Worm (Caenorhabditis elegans): ENCODE results near the gene T14G12.12.

T14G12.12 gene

ce11 chrX:3733732-3734131 is 24.6 kb downstream of the T14G12.12 start, which contains the start of gene tag-18:
TSS of gene tag-18 (minus strand) at chrX:3734036.
- TF ChIP-seq flh-1 (GFP tag; optimal IDR thresholded peaks at IDR 0.05) (no peak), nhr-2 (tag; optimal IDR thresholded peaks at IDR 0.05) (peak; percentile 82), ceh-39 (tag; optimal IDR thresholded peaks at IDR 0.05) (no peak), zip-8 (tag; optimal IDR thresholded peaks at IDR 0.05) (peak; percentile 86), tbx-8 (GFP tag; optimal IDR thresholded peaks at IDR 0.05) (no peak), nhr-237 (tag; optimal IDR thresholded peaks at IDR 0.05) (no peak), unc-120 (tag; optimal IDR thresholded peaks at IDR 0.05; ENCODE audit: poor library complexity, severe bottlenecking) (no peak), lsy-2 (tag; optimal IDR thresholded peaks at IDR 0.05) (no peak), elt-1 (tag; optimal IDR thresholded peaks at IDR 0.05; ENCODE audit: borderline replicate concordance, insufficient read depth) (no peak), blmp-1 (tag; optimal IDR thresholded peaks at IDR 0.05) (no peak)

- TF ChIP-seq hlh-1 (tag; optimal IDR thresholded peaks at IDR 0.05) (peak; percentile 73), ztf-11 (tag; optimal IDR thresholded peaks at IDR 0.05) (no peak), unc-39 (tag; optimal IDR thresholded peaks at IDR 0.05) (no peak)
Observed at ce11 chrX:3733321-3733720, 25.0 kb downstream of the T14G12.12 start.

- TF ChIP-seq zip-8 (tag; optimal IDR thresholded peaks at IDR 0.05) (no peak), ceh-83 (GFP tag; optimal IDR thresholded peaks at IDR 0.05) (no peak)
Observed at ce11 chrX:3728970-3729369, 29.3 kb downstream of the T14G12.12 start, which contains the start of gene aex-4. TSS of gene aex-4 (plus strand) at chrX:3729281.

- TF ChIP-seq bed-3 (GFP tag; optimal IDR thresholded peaks at IDR 0.05): no peak
- TF ChIP-seq nhr-2 (tag; optimal IDR thresholded peaks at IDR 0.05): no peak
- no peak for TF ChIP-seq pha-4 (tag; optimal IDR thresholded peaks at IDR 0.05)
- TF ChIP-seq ceh-83 (GFP tag; optimal IDR thresholded peaks at IDR 0.05): no peak
- TF ChIP-seq tbx-8 (GFP tag; optimal IDR thresholded peaks at IDR 0.05): no peak
- TF ChIP-seq mab-5 (tag; optimal IDR thresholded peaks at IDR 0.05): no peak
- no peak for TF ChIP-seq flh-1 (GFP tag; optimal IDR thresholded peaks at IDR 0.05)
- TF ChIP-seq ceh-43 (GFP tag; optimal IDR thresholded peaks at IDR 0.05): no peak
- TF ChIP-seq lin-32 (GFP tag; optimal IDR thresholded peaks at IDR 0.05): no peak
- no peak for TF ChIP-seq mls-2 (tag; optimal IDR thresholded peaks at IDR 0.05)
- TF ChIP-seq ces-1 (GFP tag; optimal IDR thresholded peaks at IDR 0.05): no peak
- no peak for TF ChIP-seq lsy-2 (tag; optimal IDR thresholded peaks at IDR 0.05)
- TF ChIP-seq unc-39 (tag; optimal IDR thresholded peaks at IDR 0.05): no peak
Observed at ce11 chrX:3727274-3727673, 31.0 kb downstream of the T14G12.12 start, which contains the start of gene nlp-1. TSS of gene nlp-1 (plus strand) at chrX:3727574.

ce11 chrX:3725437-3725836 is 32.9 kb downstream of the T14G12.12 start:
- TF ChIP-seq nhr-237 (tag; optimal IDR thresholded peaks at IDR 0.05) (no peak), ces-1 (GFP tag; optimal IDR thresholded peaks at IDR 0.05) (no peak), tbx-8 (GFP tag; optimal IDR thresholded peaks at IDR 0.05) (no peak), elt-1 (tag; optimal IDR thresholded peaks at IDR 0.05; ENCODE audit: borderline replicate concordance, insufficient read depth) (no peak), nhr-2 (tag; optimal IDR thresholded peaks at IDR 0.05) (no peak), cnd-1 (tag; optimal IDR thresholded peaks at IDR 0.05) (no peak), sptf-1 (tag; optimal IDR thresholded peaks at IDR 0.05) (no peak), drap-1 (GFP tag; optimal IDR thresholded peaks at IDR 0.05) (no peak), ztf-11 (tag; optimal IDR thresholded peaks at IDR 0.05) (no peak), sem-2 (GFP tag; optimal IDR thresholded peaks at IDR 0.05) (no peak), ham-2 (GFP tag; optimal IDR thresholded peaks at IDR 0.05) (no peak), unc-62 (GFP tag; optimal IDR thresholded peaks at IDR 0.05) (no peak), mls-2 (tag; optimal IDR thresholded peaks at IDR 0.05) (no peak), hlh-1 (tag; optimal IDR thresholded peaks at IDR 0.05) (no peak), pha-4 (tag; optimal IDR thresholded peaks at IDR 0.05) (no peak), unc-120 (tag; optimal IDR thresholded peaks at IDR 0.05; ENCODE audit: poor library complexity, severe bottlenecking) (no peak), elt-3 (tag; optimal IDR thresholded peaks at IDR 0.05) (no peak), lsy-2 (tag; optimal IDR thresholded peaks at IDR 0.05) (no peak)

ce11 chrX:3715835-3716234 is 42.5 kb downstream of the T14G12.12 start:
- TF ChIP-seq drap-1 (GFP tag; optimal IDR thresholded peaks at IDR 0.05) (no peak), sem-2 (GFP tag; optimal IDR thresholded peaks at IDR 0.05) (no peak), ces-1 (GFP tag; optimal IDR thresholded peaks at IDR 0.05) (no peak), bed-3 (GFP tag; optimal IDR thresholded peaks at IDR 0.05) (no peak)
